Fruit fly (Drosophila melanogaster): ENCODE data around the gene PolG1.

PolG1 gene

DNA sequence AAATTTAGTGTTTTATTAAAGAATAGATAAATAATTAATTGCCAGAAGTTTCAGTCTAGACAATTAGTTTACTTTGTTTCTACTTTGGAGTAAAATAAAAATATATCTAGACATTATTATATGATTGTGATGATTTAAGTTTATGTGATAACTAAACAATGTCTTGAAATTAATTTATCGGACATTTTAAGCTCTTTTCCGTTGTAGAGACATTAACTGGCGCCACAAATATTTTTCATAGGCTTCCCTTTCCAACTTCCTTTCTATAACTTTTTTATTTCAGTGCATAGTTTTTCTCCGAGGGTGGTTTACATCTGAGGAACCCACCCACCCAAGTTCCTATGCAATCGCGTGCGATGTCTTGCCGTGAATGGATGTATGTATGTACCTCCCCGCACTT, 49.1 kb upstream of the PolG1 start (continued):
- TF ChIP-seq Max (GFP tag; optimal IDR thresholded peaks at IDR 0.05) (no peak), Fer1 (GFP tag; optimal IDR thresholded peaks at IDR 0.05) (peak; percentile 10), CG4617 (GFP tag; optimal IDR thresholded peaks at IDR 0.05; ENCODE audit: borderline replicate concordance) (no peak), CG31441 (GFP tag; IDR thresholded peaks at IDR 0.05) (peak; percentile 62), dm (GFP tag; optimal IDR thresholded peaks at IDR 0.05) (no peak), CG9437 (GFP tag; optimal IDR thresholded peaks at IDR 0.05) (peak; percentile 19), HLHmδ (GFP tag; optimal IDR thresholded peaks at IDR 0.05) (no peak), NC2α (GFP tag; optimal IDR thresholded peaks at IDR 0.05) (no peak), abd-A (tag; optimal IDR thresholded peaks at IDR 0.05) (no peak), Med (GFP tag) (peak; percentile 51), Atf6 (GFP tag; IDR thresholded peaks at IDR 0.05) (no peak), CG18764 (GFP tag; optimal IDR thresholded peaks at IDR 0.05) (no peak), CG7556 (GFP tag; optimal IDR thresholded peaks at IDR 0.05) (peak; percentile 67), pros (GFP tag; optimal IDR thresholded peaks at IDR 0.05) (peak; percentile 70), scrt (GFP tag; optimal IDR thresholded peaks at IDR 0.05) (no peak), CG17829 (tag; optimal IDR thresholded peaks at IDR 0.05) (peak; percentile 35), Sry-β (GFP tag; optimal IDR thresholded peaks at IDR 0.05) (no peak), CG17802 (tag; optimal IDR thresholded peaks at IDR 0.05) (no peak), CG15073 (GFP tag; optimal IDR thresholded peaks at IDR 0.05) (no peak), CG15696 (tag; optimal IDR thresholded peaks at IDR 0.05) (no peak), CG4360 (GFP tag; IDR thresholded peaks at IDR 0.05) (no peak), CG16813 (GFP tag; IDR thresholded peaks at IDR 0.05; ENCODE audit: partially characterized antibody) (no peak), nom (GFP tag; optimal IDR thresholded peaks at IDR 0.05) (no peak), CG8359 (GFP tag; optimal IDR thresholded peaks at IDR 0.05; ENCODE audit: borderline replicate concordance) (no peak), sna (GFP tag; IDR thresholded peaks at IDR 0.05; ENCODE audit: partially characterized antibody) (no peak), CG6765 (GFP tag; optimal IDR thresholded peaks at IDR 0.05) (no peak), Tbp (GFP tag; optimal IDR thresholded peaks at IDR 0.05) (no peak), hth (optimal IDR thresholded peaks at IDR 0.05) (no peak), CG31388 (GFP tag; optimal IDR thresholded peaks at IDR 0.05) (no peak), onecut (GFP tag; IDR thresholded peaks at IDR 0.05) (no peak), MTF-1 (GFP tag; optimal IDR thresholded peaks at IDR 0.05; ENCODE audit: borderline replicate concordance) (no peak), YL-1 (GFP tag; optimal IDR thresholded peaks at IDR 0.05) (no peak), CG10209 (GFP tag; optimal IDR thresholded peaks at IDR 0.05) (peak; percentile 35), zfh2 (GFP tag; optimal IDR thresholded peaks at IDR 0.05) (no peak), Nf-YB (GFP tag; optimal IDR thresholded peaks at IDR 0.05) (peak; percentile 17), ems (GFP tag; optimal IDR thresholded peaks at IDR 0.05) (no peak), sug (tag; optimal IDR thresholded peaks at IDR 0.05) (no peak), CG2678 (tag; optimal IDR thresholded peaks at IDR 0.05) (peak; percentile 56), CG4282 (GFP tag; optimal IDR thresholded peaks at IDR 0.05) (no peak), CG34422 (GFP tag; IDR thresholded peaks at IDR 0.05) (no peak), CG7839 (tag; optimal IDR thresholded peaks at IDR 0.05) (peak; percentile 61), CG18599 (GFP tag; optimal IDR thresholded peaks at IDR 0.05) (peak; percentile 4), TFAM (GFP tag; optimal IDR thresholded peaks at IDR 0.05) (no peak), CG17361 (GFP tag; IDR thresholded peaks at IDR 0.05) (peak; percentile 76), cas (GFP tag; IDR thresholded peaks at IDR 0.05) (no peak), CG10979 (tag; optimal IDR thresholded peaks at IDR 0.05) (peak; percentile 57), gsb-n (tag; optimal IDR thresholded peaks at IDR 0.05) (no peak), yki (optimal IDR thresholded peaks at IDR 0.05) (no peak), peb (GFP tag; IDR thresholded peaks at IDR 0.05) (no peak), CG11696 (GFP tag; IDR thresholded peaks at IDR 0.05) (no peak), kni (GFP tag; optimal IDR thresholded peaks at IDR 0.05) (no peak)

Measured in whole organism, embryonic.